Worm (Caenorhabditis elegans) whole organism, young adult: ENCODE results near the gene C39E9.8.

Experiments
- efl-1 ChIP-seq: fragments of 150-350 bp; optimal IDR thresholded peaks from 2 replicates; lab custom pipeline; 2014; ENCODE audit warnings: missing biosample characterization, missing genetic modification reagents, missing genetic modification characterization
- fkh-3 ChIP-seq: sonication (generic microtip); optimal IDR thresholded peaks from 2 replicates; lab custom pipeline; 2016; ENCODE audit warnings: mild to moderate bottlenecking, missing genetic modification characterization, missing compliant biosample characterization
- hmg-1.2 ChIP-seq: fragments of 200-800 bp; sonication (Bioruptor generic); IDR thresholded peaks from 2 replicates; pipeline ENCODE4 v1.3.6; 2022; ENCODE audit warnings: missing genetic modification reagents, missing genetic modification characterization, missing compliant biosample characterization
- hmg-20 ChIP-seq: fragments of 200-800 bp; sonication (Bioruptor generic); IDR thresholded peaks from 2 replicates; pipeline ENCODE4 v1.3.6; 2022; ENCODE audit warnings: missing genetic modification reagents, missing genetic modification characterization, missing compliant biosample characterization
- lin-26 ChIP-seq: fragments of 200-800 bp; sonication (Bioruptor generic); IDR thresholded peaks from 2 replicates; pipeline ENCODE4 v1.3.6; 2022; ENCODE audit warnings: missing genetic modification reagents, missing genetic modification characterization, missing compliant biosample characterization
- pha-4 ChIP-seq: fragments of 150-350 bp; sonication (generic microtip); optimal IDR thresholded peaks from 2 replicates; lab custom pipeline; 2014; ENCODE audit warnings: missing biosample characterization, missing genetic modification reagents, missing genetic modification characterization
- unc-62 ChIP-seq: fragments of 150-350 bp; optimal IDR thresholded peaks from 2 replicates; lab custom pipeline; 2014; ENCODE audit warnings: missing biosample characterization, missing genetic modification reagents, missing genetic modification characterization

DNA sequence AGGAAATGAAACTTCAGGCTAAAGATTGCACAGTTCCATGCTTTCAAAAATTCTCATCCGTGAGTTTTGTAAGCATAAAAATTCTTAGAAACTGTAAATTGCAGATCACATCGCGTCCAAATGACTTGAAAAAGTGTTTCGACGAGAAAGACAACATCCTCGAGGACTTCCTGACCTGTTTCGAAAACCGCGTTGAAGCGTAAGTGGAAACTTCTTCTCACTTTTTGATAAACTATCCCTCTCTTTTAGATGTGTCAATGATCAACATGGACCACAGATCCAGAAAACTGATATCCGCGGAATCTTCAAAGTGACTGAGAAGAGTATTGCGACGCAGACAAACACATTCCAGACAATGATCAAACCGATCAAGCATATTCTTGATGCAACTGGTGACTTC is 1.6 kb downstream of the C39E9.8 start:
- no peak for TF ChIP-seq efl-1 (GFP tag; lab: Kevin White, UChicago)
- no peak for TF ChIP-seq unc-62 (GFP tag; lab: Kevin White, UChicago)
- TF ChIP-seq pha-4: no peak
- TF ChIP-seq hmg-1.2: no peak
- TF ChIP-seq fkh-3: no peak
- TF ChIP-seq lin-26 (GFP tag; lab: Robert Waterston, UW): no peak
- TF ChIP-seq hmg-20 (GFP tag; lab: Robert Waterston, UW): no peak
